Fruit fly (Drosophila melanogaster): ENCODE data around the gene Pbp95.
A peak's percentile ranks its signal among the peaks of the same experiment; 100 is the strongest.

Pbp95 gene

dm6 chr3R:7964751-7965319, 48.8 kb upstream of the Pbp95 start:
- no peak for TF ChIP-seq Sox100B (GFP tag; optimal IDR thresholded peaks at IDR 0.05)
- TF ChIP-seq CG4282 (GFP tag; optimal IDR thresholded peaks at IDR 0.05): no peak
- TF ChIP-seq Camta (GFP tag; optimal IDR thresholded peaks at IDR 0.05): no peak
- TF ChIP-seq Ets65A (GFP tag): no peak
- no peak for TF ChIP-seq CG11093 (GFP tag; IDR thresholded peaks at IDR 0.05)
- no peak for TF ChIP-seq Oli (tag; optimal IDR thresholded peaks at IDR 0.05)
- no peak for TF ChIP-seq gcm (GFP tag; optimal IDR thresholded peaks at IDR 0.05)
- no peak for TF ChIP-seq hth (optimal IDR thresholded peaks at IDR 0.05)
- no peak for TF ChIP-seq Hr39 (optimal IDR thresholded peaks at IDR 0.05)
- TF ChIP-seq HLH4C (GFP tag; IDR thresholded peaks at IDR 0.05; ENCODE audit: partially characterized antibody): no peak
- TF ChIP-seq NC2α (GFP tag; optimal IDR thresholded peaks at IDR 0.05): no peak
- TF ChIP-seq CG6175 (GFP tag; IDR thresholded peaks at IDR 0.05): no peak
- no peak for TF ChIP-seq tap (tag; optimal IDR thresholded peaks at IDR 0.05)
- no peak for TF ChIP-seq Ptx1 (GFP tag; IDR thresholded peaks at IDR 0.05)
- peak; percentile 58 for TF ChIP-seq CG3163 (GFP tag; optimal IDR thresholded peaks at IDR 0.05)
- no peak for TF ChIP-seq Ada2b (GFP tag; IDR thresholded peaks at IDR 0.05)
- no peak for TF ChIP-seq tio (GFP tag; optimal IDR thresholded peaks at IDR 0.05)
- no peak for TF ChIP-seq crc (GFP tag; optimal IDR thresholded peaks at IDR 0.05)
- TF ChIP-seq CG17568 (GFP tag; optimal IDR thresholded peaks at IDR 0.05): no peak
- no peak for TF ChIP-seq bsh (GFP tag; optimal IDR thresholded peaks at IDR 0.05)
- no peak for TF ChIP-seq toy (GFP tag; IDR thresholded peaks at IDR 0.05)
- no peak for TF ChIP-seq Ssrp (tag; optimal IDR thresholded peaks at IDR 0.05)
- TF ChIP-seq ems (GFP tag; optimal IDR thresholded peaks at IDR 0.05): no peak
- TF ChIP-seq CG3281 (GFP tag; optimal IDR thresholded peaks at IDR 0.05): no peak
- TF ChIP-seq CG3847 (GFP tag; IDR thresholded peaks at IDR 0.05): no peak
- no peak for TF ChIP-seq CG9817 (tag; optimal IDR thresholded peaks at IDR 0.05)
- no peak for TF ChIP-seq bbx (GFP tag; IDR thresholded peaks at IDR 0.05; ENCODE audit: partially characterized antibody)
- TF ChIP-seq CG17912 (GFP tag; optimal IDR thresholded peaks at IDR 0.05): no peak
- TF ChIP-seq ac (GFP tag; optimal IDR thresholded peaks at IDR 0.05): no peak
- TF ChIP-seq H15 (GFP tag; IDR thresholded peaks at IDR 0.05): no peak
- TF ChIP-seq Myb (GFP tag; optimal IDR thresholded peaks at IDR 0.05): no peak
- TF ChIP-seq B-H2 (GFP tag; optimal IDR thresholded peaks at IDR 0.05): no peak
- TF ChIP-seq emc (GFP tag; optimal IDR thresholded peaks at IDR 0.05): no peak
- TF ChIP-seq gce (GFP tag; IDR thresholded peaks at IDR 0.05): no peak
- no peak for TF ChIP-seq CG34422 (GFP tag; IDR thresholded peaks at IDR 0.05)
- TF ChIP-seq kay (GFP tag; optimal IDR thresholded peaks at IDR 0.05): peak; percentile 24
- no peak for TF ChIP-seq CG9609 (GFP tag; optimal IDR thresholded peaks at IDR 0.05)
- TF ChIP-seq CG14014 (GFP tag; IDR thresholded peaks at IDR 0.05): no peak
- TF ChIP-seq CG14965 (GFP tag; optimal IDR thresholded peaks at IDR 0.05; ENCODE audit: borderline replicate concordance): no peak
- no peak for TF ChIP-seq slou (GFP tag; optimal IDR thresholded peaks at IDR 0.05)
- TF ChIP-seq CG17361 (GFP tag; IDR thresholded peaks at IDR 0.05): no peak
- no peak for TF ChIP-seq usp (GFP tag; optimal IDR thresholded peaks at IDR 0.05)
- no peak for TF ChIP-seq Kr (GFP tag; optimal IDR thresholded peaks at IDR 0.05)
- TF ChIP-seq da (GFP tag; optimal IDR thresholded peaks at IDR 0.05): no peak
- no peak for TF ChIP-seq HHEX (GFP tag; optimal IDR thresholded peaks at IDR 0.05)
- TF ChIP-seq CG43689 (GFP tag; IDR thresholded peaks at IDR 0.05): no peak
- TF ChIP-seq tgo (GFP tag; IDR thresholded peaks at IDR 0.05): no peak
- TF ChIP-seq CG6254 (GFP tag; optimal IDR thresholded peaks at IDR 0.05): no peak
- TF ChIP-seq CG13287 (GFP tag; IDR thresholded peaks at IDR 0.05; ENCODE audit: partially characterized antibody): no peak
- TF ChIP-seq Xrp1 (GFP tag; IDR thresholded peaks at IDR 0.05): no peak
- TF ChIP-seq CG15696 (tag; optimal IDR thresholded peaks at IDR 0.05): peak; percentile 13
- no peak for TF ChIP-seq CG7786 (GFP tag; optimal IDR thresholded peaks at IDR 0.05)
- TF ChIP-seq CG7963 (GFP tag; IDR thresholded peaks at IDR 0.05; ENCODE audit: partially characterized antibody): no peak

Measured in whole organism, embryonic.